Worm (Caenorhabditis elegans): ENCODE results near the gene T28C12.6.
A peak's percentile ranks its signal among the peaks of the same experiment; 100 is the strongest.

The T28C12.6 gene

ce11 chrV:6296536-6296935 is 39.4 kb downstream of the T28C12.6 start:
- TF ChIP-seq unc-98 (GFP tag; IDR thresholded peaks at IDR 0.05) = peak; percentile 64

ce11 chrV:6292401-6292800 is 43.5 kb downstream of the T28C12.6 start, which contains the start of gene K12B6.9:
K12B6.9 (minus strand) TSS chrV:6292666.
- TF ChIP-seq lin-39 (tag; optimal IDR thresholded peaks at IDR 0.05) = no peak
- TF ChIP-seq lin-35 (GFP tag; optimal IDR thresholded peaks at IDR 0.05) = peak in 1 of 2 experiments; percentile 32
- no peak for TF ChIP-seq nhr-20 (tag; optimal IDR thresholded peaks at IDR 0.05)
- no peak for TF ChIP-seq alr-1 (tag; optimal IDR thresholded peaks at IDR 0.05; ENCODE audit: borderline replicate concordance)
- TF ChIP-seq unc-86 (tag; optimal IDR thresholded peaks at IDR 0.05) = no peak
- no peak for TF ChIP-seq unc-62 (GFP tag; optimal IDR thresholded peaks at IDR 0.05)
- peak; percentile 55 for TF ChIP-seq elt-2 (tag; optimal IDR thresholded peaks at IDR 0.05)
- TF ChIP-seq lir-3 (tag; optimal IDR thresholded peaks at IDR 0.05; ENCODE audit: poor library complexity) = no peak
- TF ChIP-seq ztf-11 (tag; optimal IDR thresholded peaks at IDR 0.05) = no peak
- no peak for TF ChIP-seq jun-1 (tag; optimal IDR thresholded peaks at IDR 0.05)
- no peak for TF ChIP-seq sptf-1 (tag; optimal IDR thresholded peaks at IDR 0.05)
- TF ChIP-seq nhr-85 (tag) = no peak
- no peak for TF ChIP-seq hlh-4 (tag; optimal IDR thresholded peaks at IDR 0.05)
- TF ChIP-seq vab-15 (tag; optimal IDR thresholded peaks at IDR 0.05) = no peak

- no peak for TF ChIP-seq tbx-2 (tag; optimal IDR thresholded peaks at IDR 0.05)
- no peak for TF ChIP-seq alr-1 (tag; optimal IDR thresholded peaks at IDR 0.05; ENCODE audit: borderline replicate concordance)
- peak; percentile 28 for TF ChIP-seq elt-2 (tag; optimal IDR thresholded peaks at IDR 0.05)
- no peak for TF ChIP-seq rnt-1 (tag; optimal IDR thresholded peaks at IDR 0.05)
- no peak for TF ChIP-seq efl-1 (optimal IDR thresholded peaks at IDR 0.05)
- peak in 1 of 2 experiments; percentile 64 for TF ChIP-seq efl-1 (GFP tag; optimal IDR thresholded peaks at IDR 0.05 in 1 of 2)
Observed at ce11 chrV:6291301-6291700, 44.6 kb downstream of the T28C12.6 start.

DNA sequence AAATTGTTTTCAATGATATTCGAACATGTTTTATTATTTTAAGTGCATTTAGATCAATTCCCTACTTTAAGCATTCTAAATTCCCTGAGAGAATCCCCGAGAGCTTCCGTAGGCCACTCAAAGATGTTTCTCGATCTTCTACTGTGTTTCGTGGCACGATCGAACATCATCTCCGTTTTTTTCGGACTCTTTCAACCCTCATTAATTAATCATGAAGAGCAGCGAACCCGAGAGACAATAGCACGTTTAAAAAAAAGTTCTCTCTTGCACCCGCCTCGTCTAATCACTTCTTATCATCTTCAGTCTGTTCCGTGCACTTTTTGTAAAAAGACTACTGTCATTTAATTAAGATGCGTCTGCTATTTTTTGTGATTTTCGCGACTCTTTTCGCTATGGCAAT is 47.3 kb downstream of the T28C12.6 start, which contains the start of gene K12B6.11:
Gene K12B6.11 (plus strand): TSS at position 301 of the 400 bp plus-strand sequence.
- TF ChIP-seq mab-9 (GFP tag; IDR thresholded peaks at IDR 0.05) (no peak), sptf-1 (tag; optimal IDR thresholded peaks at IDR 0.05) (no peak), tlp-1 (tag; optimal IDR thresholded peaks at IDR 0.05) (no peak), skn-1 (tag; optimal IDR thresholded peaks at IDR 0.05) (no peak)

- TF ChIP-seq nhr-12 (tag; optimal IDR thresholded peaks at IDR 0.05) (no peak), blmp-1 (tag; optimal IDR thresholded peaks at IDR 0.05) (no peak), tlp-1 (tag; optimal IDR thresholded peaks at IDR 0.05) (no peak), unc-62 (GFP tag; optimal IDR thresholded peaks at IDR 0.05) (no peak), C04F5.9 (tag; optimal IDR thresholded peaks at IDR 0.05) (no peak), snpc-4 (tag; optimal IDR thresholded peaks at IDR 0.05) (no peak), fkh-10 (GFP tag; optimal IDR thresholded peaks at IDR 0.05) (no peak)
Observed at ce11 chrV:6286343-6286742, 49.6 kb downstream of the T28C12.6 start, which contains the start of gene srn-1. srn-1 (minus strand) TSS chrV:6286443.

Measured in whole organism, L1 larva.